Fruit fly (Drosophila melanogaster): Measurements from ENCODE around the gene CG12535.
A peak's percentile ranks its signal among the peaks of the same experiment; 100 is the strongest.

Gene CG12535

DNA sequence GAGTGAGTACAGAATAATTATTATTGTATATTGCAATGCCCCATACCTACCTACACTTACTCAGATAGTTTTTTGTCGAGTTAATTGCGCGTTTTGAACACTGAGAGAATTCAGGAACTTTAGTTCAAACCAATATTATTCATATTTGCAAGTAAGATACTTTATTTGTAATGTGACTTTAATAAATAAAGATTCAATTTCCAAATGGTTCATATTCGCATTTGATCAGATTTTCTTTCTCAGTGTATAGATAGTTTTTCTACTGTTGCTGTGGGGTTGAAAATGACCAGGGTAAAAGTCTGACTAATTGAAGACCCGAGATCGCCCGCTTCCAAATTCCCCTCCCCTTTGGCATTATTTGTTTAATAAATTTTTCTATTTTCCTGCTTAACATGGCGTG, 54.6 kb downstream of the CG12535 start (continued):
- TF ChIP-seq CG12744 (GFP tag; optimal IDR thresholded peaks at IDR 0.05) (peak; percentile 11), Chrac-16 (GFP tag; optimal IDR thresholded peaks at IDR 0.05) (peak; percentile 17), CG7987 (GFP tag; optimal IDR thresholded peaks at IDR 0.05) (no peak), CG15696 (tag; optimal IDR thresholded peaks at IDR 0.05) (peak; percentile 42), al (GFP tag; IDR thresholded peaks at IDR 0.05) (no peak), CG11504 (tag; optimal IDR thresholded peaks at IDR 0.05) (peak; percentile 22), wdn (GFP tag; IDR thresholded peaks at IDR 0.05) (no peak), Dref (GFP tag; IDR thresholded peaks at IDR 0.05) (no peak), CG18262 (tag; optimal IDR thresholded peaks at IDR 0.05) (peak; percentile 44), zen (tag; optimal IDR thresholded peaks at IDR 0.05) (peak; percentile 80), dmrt99B (tag; optimal IDR thresholded peaks at IDR 0.05) (peak; percentile 1), CG7271 (tag; optimal IDR thresholded peaks at IDR 0.05) (peak; percentile 13), CG15479 (GFP tag; optimal IDR thresholded peaks at IDR 0.05) (peak; percentile 9), CG12391 (tag; optimal IDR thresholded peaks at IDR 0.05) (peak; percentile 48), gcm (GFP tag; optimal IDR thresholded peaks at IDR 0.05) (no peak), lola (GFP tag; optimal IDR thresholded peaks at IDR 0.05) (peak in 1 of 3 experiments; percentile 32), CG6854 (GFP tag; optimal IDR thresholded peaks at IDR 0.05) (no peak), oc (tag; optimal IDR thresholded peaks at IDR 0.05) (no peak)

DNA sequence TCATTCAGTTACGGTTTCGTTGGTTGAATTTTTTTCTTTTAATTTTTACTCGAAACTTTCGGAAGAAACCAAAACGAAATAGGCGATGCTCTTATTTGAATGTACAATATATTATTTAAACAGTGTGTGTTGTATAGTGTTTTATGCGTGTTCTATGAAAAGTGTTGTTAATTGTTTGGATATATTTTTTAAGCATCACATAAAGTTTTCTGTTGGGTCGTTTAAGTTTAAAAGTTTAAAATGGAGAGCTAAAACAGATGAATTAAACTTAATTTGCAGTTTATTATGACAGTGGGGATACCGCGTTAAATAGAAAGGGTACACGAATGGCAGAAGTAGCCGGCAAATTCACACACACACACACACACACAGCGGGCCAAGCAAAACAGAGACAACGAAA, 58.9 kb downstream of the CG12535 start:
- TF ChIP-seq HLH3B (GFP tag; IDR thresholded peaks at IDR 0.05) = no peak
- TF ChIP-seq p53 (GFP tag; optimal IDR thresholded peaks at IDR 0.05) = no peak
- peak; percentile 1 for TF ChIP-seq emc (GFP tag; optimal IDR thresholded peaks at IDR 0.05)
- peak; percentile 7 for TF ChIP-seq phol (tag; optimal IDR thresholded peaks at IDR 0.05)
- peak; percentile 12 for TF ChIP-seq Med (GFP tag)
- TF ChIP-seq E2f1 (GFP tag; IDR thresholded peaks at IDR 0.05) = no peak
- TF ChIP-seq CG34422 (GFP tag; IDR thresholded peaks at IDR 0.05) = no peak
- no peak for TF ChIP-seq ro (GFP tag; IDR thresholded peaks at IDR 0.05)
- TF ChIP-seq dati (GFP tag; IDR thresholded peaks at IDR 0.05) = no peak
- no peak for TF ChIP-seq eve (GFP tag; optimal IDR thresholded peaks at IDR 0.05)
- TF ChIP-seq zfh2 (GFP tag; optimal IDR thresholded peaks at IDR 0.05) = no peak
- no peak for TF ChIP-seq grn (GFP tag; optimal IDR thresholded peaks at IDR 0.05)
- peak; percentile 24 for TF ChIP-seq CG30403 (GFP tag; optimal IDR thresholded peaks at IDR 0.05)
- TF ChIP-seq CG18619 (GFP tag; optimal IDR thresholded peaks at IDR 0.05) = no peak
- peak; percentile 50 for TF ChIP-seq CG2678 (tag; optimal IDR thresholded peaks at IDR 0.05)
- TF ChIP-seq CG8944 (GFP tag; optimal IDR thresholded peaks at IDR 0.05) = no peak
- TF ChIP-seq CG2120 (GFP tag; optimal IDR thresholded peaks at IDR 0.05) = peak; percentile 36
- no peak for TF ChIP-seq Hr78 (GFP tag; optimal IDR thresholded peaks at IDR 0.05)
- no peak for TF ChIP-seq CG15696 (tag; optimal IDR thresholded peaks at IDR 0.05)
- no peak for TF ChIP-seq hbn (GFP tag; IDR thresholded peaks at IDR 0.05; ENCODE audit: partially characterized antibody)
- TF ChIP-seq Dll (GFP tag; IDR thresholded peaks at IDR 0.05; ENCODE audit: partially characterized antibody) = no peak
- no peak for TF ChIP-seq BEAF-32 (GFP tag; optimal IDR thresholded peaks at IDR 0.05)
- no peak for TF ChIP-seq Atf3 (GFP tag; optimal IDR thresholded peaks at IDR 0.05)
- no peak for TF ChIP-seq Jarid2 (GFP tag; optimal IDR thresholded peaks at IDR 0.05)
- peak; percentile 41 for TF ChIP-seq CG15269 (tag; optimal IDR thresholded peaks at IDR 0.05)
- no peak for TF ChIP-seq sug (tag; optimal IDR thresholded peaks at IDR 0.05)
- no peak for TF ChIP-seq CG14050 (GFP tag; IDR thresholded peaks at IDR 0.05)
- TF ChIP-seq wor (GFP tag; IDR thresholded peaks at IDR 0.05) = no peak
- TF ChIP-seq CG13424 (tag; optimal IDR thresholded peaks at IDR 0.05) = peak; percentile 6
- TF ChIP-seq salm (tag; optimal IDR thresholded peaks at IDR 0.05) = no peak
- peak; percentile 3 for TF ChIP-seq bab2 (GFP tag; optimal IDR thresholded peaks at IDR 0.05)
- peak; percentile 15 for TF ChIP-seq lab (GFP tag; optimal IDR thresholded peaks at IDR 0.05)
- 0 out of 3 replicates have a peak, but pooled peaks have one; percentile 11 for TF ChIP-seq CG17361 (GFP tag; IDR thresholded peaks at IDR 0.05)
